Worm (Caenorhabditis elegans) whole organism, L4 larva: ENCODE results near the gene anmt-2.

Experiments
- F10B5.3 ChIP-seq: sonication (generic microtip); optimal IDR thresholded peaks from 2 replicates; lab custom pipeline; 2016; ENCODE audit warnings: mild to moderate bottlenecking, missing genetic modification characterization, missing compliant biosample characterization
- F44E2.7 ChIP-seq: fragments of 200-800 bp; sonication (Bioruptor generic); IDR thresholded peaks from 2 replicates; pipeline ENCODE4 v2.1.2; 2022; ENCODE audit warnings: missing genetic modification characterization, missing compliant biosample characterization
- T20F7.1 ChIP-seq: fragments of 200-800 bp; sonication (Bioruptor generic); optimal IDR thresholded peaks from 2 replicates; lab custom pipeline; 2018; ENCODE audit warnings: mild to moderate bottlenecking, missing genetic modification characterization, missing compliant biosample characterization
- T26A8.4 ChIP-seq: fragments of 200-800 bp; sonication (Bioruptor generic); IDR thresholded peaks from 2 replicates; pipeline ENCODE4 v1.3.6; 2022; ENCODE audit warnings: missing genetic modification characterization, missing compliant biosample characterization
- Y5F2A.4 ChIP-seq: fragments of 200-800 bp; sonication (Bioruptor generic); optimal IDR thresholded peaks from 2 replicates; lab custom pipeline; 2018; ENCODE audit warnings: mild to moderate bottlenecking, missing genetic modification characterization, missing compliant biosample characterization
- ZK337.2 ChIP-seq: fragments of 200-800 bp; sonication (Bioruptor generic); IDR thresholded peaks from 2 replicates; pipeline ENCODE4 v1.3.6; 2022; ENCODE audit warnings: missing genetic modification reagents, missing genetic modification characterization, missing compliant biosample characterization
- aha-1 ChIP-seq: fragments of 150-350 bp; peaks from one replicate; lab custom pipeline; 2014; ENCODE audit warnings: missing biosample characterization, missing genetic modification characterization
- ama-1 ChIP-seq: fragments of 150-350 bp; optimal IDR thresholded peaks from 2 replicates; lab custom pipeline; 2014; ENCODE audit warnings: inconsistent platforms, mixed read lengths
- attf-4 ChIP-seq: sonication (generic microtip); optimal IDR thresholded peaks from 3 replicates; lab custom pipeline; 2017; ENCODE audit warnings: missing biosample characterization, missing genetic modification characterization
- ceh-28 ChIP-seq: fragments of 150-350 bp; optimal IDR thresholded peaks from 2 replicates; lab custom pipeline; 2014; ENCODE audit warnings: missing biosample characterization, missing genetic modification reagents, missing genetic modification characterization
- ceh-44 ChIP-seq: fragments of 200-800 bp; sonication (Bioruptor generic); IDR thresholded peaks from 2 replicates; pipeline ENCODE4 v1.3.6; 2022; ENCODE audit warnings: missing genetic modification reagents, missing genetic modification characterization, missing compliant biosample characterization
- daf-16 ChIP-seq, 3 experiments: sonication (generic microtip); optimal IDR thresholded peaks; 2 replicates each; lab custom pipeline; 2016 to 2017; ENCODE audit warnings: missing genetic modification characterization in 3 of 3, missing genetic modification reagents in 3 of 3, mild to moderate bottlenecking in 2 of 3, missing compliant biosample characterization in 2 of 3, missing biosample characterization in 1 of 3, moderate library complexity in 1 of 3
- daf-19 ChIP-seq: fragments of 200-800 bp; sonication (Bioruptor generic); conservative IDR thresholded peaks from 2 replicates; pipeline ENCODE4 v1.3.6; 2022; ENCODE audit warnings: missing genetic modification characterization, missing compliant biosample characterization
- dmd-6 ChIP-seq: fragments of 200-800 bp; sonication (Bioruptor generic); IDR thresholded peaks from 2 replicates; pipeline ENCODE4 v1.3.6; 2022; ENCODE audit warnings: missing genetic modification reagents, missing genetic modification characterization, missing compliant biosample characterization
- duxl-1 ChIP-seq: sonication (generic microtip); optimal IDR thresholded peaks from 2 replicates; lab custom pipeline; 2016; ENCODE audit warnings: mild to moderate bottlenecking, missing genetic modification characterization, moderate library complexity, missing compliant biosample characterization; ENCODE audit not compliant: poor library complexity
- dve-1 ChIP-seq: sonication (generic microtip); optimal IDR thresholded peaks from 2 replicates; lab custom pipeline; 2017; ENCODE audit warnings: antibody characterized with exemption, mild to moderate bottlenecking, missing genetic modification characterization, missing compliant biosample characterization; ENCODE audit not compliant: insufficient read depth
- hif-1 ChIP-seq, 2 experiments: sonication (generic microtip); optimal IDR thresholded peaks; 2 replicates each; lab custom pipeline; 2016 to 2017; ENCODE audit warnings: missing compliant biosample characterization in 2 of 2, missing genetic modification characterization in 2 of 2, missing genetic modification reagents in 2 of 2, missing genotype in 2 of 2, mild to moderate bottlenecking in 1 of 2
- hlh-11 ChIP-seq: fragments of 200-800 bp; sonication (Bioruptor generic); optimal IDR thresholded peaks from 2 replicates; lab custom pipeline; 2018; ENCODE audit warnings: mild to moderate bottlenecking, missing genetic modification characterization, missing compliant biosample characterization
- lim-7 ChIP-seq: fragments of 200-800 bp; sonication (Bioruptor generic); IDR thresholded peaks from 2 replicates; pipeline ENCODE4 v1.3.6; 2022; ENCODE audit warnings: missing genetic modification characterization, missing compliant biosample characterization
- lin-15B ChIP-seq: fragments of 150-350 bp; sonication (generic microtip); optimal IDR thresholded peaks from 3 replicates; lab custom pipeline; 2014; ENCODE audit warnings: missing biosample characterization, missing genetic modification characterization
- lin-39 ChIP-seq: fragments of 150-350 bp; optimal IDR thresholded peaks from 2 replicates; lab custom pipeline; 2014; ENCODE audit warnings: missing biosample characterization, missing genetic modification reagents, missing genetic modification characterization
- lsy-2 ChIP-seq, 2 experiments: fragments of 150-350 bp in 1 of 2; sonication (generic microtip) in 1 of 2; optimal IDR thresholded peaks; 2 replicates each; lab custom pipeline; 2014 to 2017; ENCODE audit warnings: missing biosample characterization in 2 of 2, missing genetic modification characterization in 2 of 2
- madf-5 ChIP-seq, 2 experiments: fragments of 200-800 bp; sonication (Bioruptor generic); IDR thresholded peaks; 2 replicates each; pipeline ENCODE4 v1.3.6; 2022; ENCODE audit warnings: missing compliant biosample characterization in 2 of 2, missing genetic modification characterization in 2 of 2
- mdt-29 ChIP-seq: fragments of 200-800 bp; sonication (Bioruptor generic); IDR thresholded peaks from 2 replicates; pipeline ENCODE4 v1.3.6; 2022; ENCODE audit warnings: missing genetic modification reagents, missing genetic modification characterization, missing compliant biosample characterization
- mep-1 ChIP-seq: fragments of 150-350 bp; sonication (generic microtip); optimal IDR thresholded peaks from 3 replicates; lab custom pipeline; 2014; ENCODE audit warnings: missing biosample characterization, missing genetic modification characterization
- nhr-111 ChIP-seq: fragments of 200-800 bp; sonication (Bioruptor generic); optimal IDR thresholded peaks from 2 replicates; lab custom pipeline; 2018; ENCODE audit warnings: mild to moderate bottlenecking, missing genetic modification characterization, missing compliant biosample characterization
- nhr-28 ChIP-seq: fragments of 150-350 bp; optimal IDR thresholded peaks from 2 replicates; lab custom pipeline; 2014; ENCODE audit warnings: missing biosample characterization, missing genetic modification characterization
- nhr-42 ChIP-seq: fragments of 200-800 bp; sonication (Bioruptor generic); IDR thresholded peaks from 2 replicates; pipeline ENCODE4 v1.3.6; 2022; ENCODE audit warnings: missing genetic modification characterization, missing compliant biosample characterization
- nhr-48 ChIP-seq: sonication (generic microtip); optimal IDR thresholded peaks from 2 replicates; lab custom pipeline; 2016; ENCODE audit warnings: mild to moderate bottlenecking, missing genetic modification characterization, missing compliant biosample characterization
- pha-4 ChIP-seq, 2 experiments: fragments of 150-350 bp in 1 of 2; fragments of 200-800 bp in 1 of 2; sonication (Bioruptor generic) in 1 of 2; IDR thresholded peaks in 1 of 2; optimal IDR thresholded peaks in 1 of 2; 2 replicates each; pipeline versions ENCODE4 v1.3.6 to Lab custom; 2014 to 2022; ENCODE audit warnings: missing genetic modification characterization in 2 of 2, missing genetic modification reagents in 2 of 2, missing biosample characterization in 1 of 2, missing compliant biosample characterization in 1 of 2
- php-3 ChIP-seq: fragments of 200-800 bp; sonication (Bioruptor generic); IDR thresholded peaks from 2 replicates; pipeline ENCODE4 v1.3.6; 2022; ENCODE audit warnings: missing genetic modification reagents, missing genetic modification characterization, missing compliant biosample characterization
- pqm-1 ChIP-seq: sonication (generic microtip); optimal IDR thresholded peaks from 2 replicates; lab custom pipeline; 2017; ENCODE audit warnings: missing biosample characterization, missing genetic modification characterization
- rbr-2 ChIP-seq: sonication (generic microtip); optimal IDR thresholded peaks from 2 replicates; lab custom pipeline; 2016; ENCODE audit warnings: missing genotype, missing genetic modification characterization, missing compliant biosample characterization
- spr-1 ChIP-seq: sonication (generic microtip); optimal IDR thresholded peaks from 2 replicates; lab custom pipeline; 2016; ENCODE audit warnings: mild to moderate bottlenecking, missing genetic modification characterization, missing compliant biosample characterization
- spr-3 ChIP-seq: fragments of 200-800 bp; sonication (Bioruptor generic); optimal IDR thresholded peaks from 2 replicates; lab custom pipeline; 2018; ENCODE audit warnings: mild to moderate bottlenecking, missing genetic modification characterization, missing compliant biosample characterization
- tra-1 ChIP-seq: fragments of 200-800 bp; sonication (Bioruptor generic); IDR thresholded peaks from 2 replicates; pipeline ENCODE4 v1.3.6; 2022; ENCODE audit warnings: missing genetic modification reagents, missing genetic modification characterization, missing compliant biosample characterization
- unc-62 ChIP-seq, 3 experiments: fragments of 150-350 bp in 1 of 3; sonication (generic microtip); optimal IDR thresholded peaks in 2 of 3; peaks in 1 of 3; 1 replicate in 1 of 3; 2 replicates in 2 of 3; lab custom pipeline; 2014 to 2017; ENCODE audit warnings: missing biosample characterization in 3 of 3, missing genetic modification characterization in 3 of 3, missing genetic modification reagents in 3 of 3, missing genotype in 1 of 3

The anmt-2 gene

DNA sequence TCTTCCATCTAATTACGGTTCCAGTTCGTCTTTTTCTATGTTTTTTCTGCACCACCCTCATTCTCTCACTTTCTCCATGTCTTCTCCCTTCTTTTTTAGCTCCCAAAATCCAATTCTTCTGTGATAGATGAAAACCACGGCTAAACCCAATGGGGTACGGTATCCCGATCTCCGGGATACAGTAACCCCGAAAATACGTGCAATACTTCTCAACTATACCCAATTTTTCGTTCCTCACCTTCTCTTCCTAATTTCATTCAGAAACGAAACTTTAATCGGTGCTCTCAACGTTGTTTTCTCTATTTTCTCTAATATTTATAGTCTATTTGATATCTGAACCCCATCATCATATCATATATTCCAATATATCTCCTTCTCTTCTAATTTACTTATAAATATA is 33.9 kb downstream of the anmt-2 start (continued):
- TF ChIP-seq nhr-111 (peak; percentile 33), lim-7 (GFP tag; lab: Robert Waterston, UW) (peak; percentile 52; the same call in 1 of the 2 replicates), nhr-42 (0 out of 2 replicates have a peak, but pooled peaks have one; percentile 55), lin-39 (tag; lab: Kevin White, UChicago) (no peak), ZK337.2 (no peak), spr-1 (tag; lab: Kevin White, UChicago) (no peak), rbr-2 (tag; lab: Kevin White, UChicago) (peak; percentile 15), attf-4 (tag; lab: Kevin White, UChicago) (no peak), daf-19 (GFP tag; lab: Robert Waterston, UW) (peak; percentile 76), ceh-44 (GFP tag; lab: Robert Waterston, UW) (no peak), hif-1 (tag; optimal IDR thresholded peaks at IDR 0.05; lab: Kevin White, UChicago) (peak in 1 of 2 experiments; percentile 30), duxl-1 (tag; lab: Kevin White, UChicago) (no peak), lsy-2 (tag; optimal IDR thresholded peaks at IDR 0.05; lab: Kevin White, UChicago) (peak; percentile 13 to 23), mdt-29 (GFP tag; lab: Robert Waterston, UW) (0 out of 2 replicates have a peak, but pooled peaks have one; percentile 22), F10B5.3 (no peak), tra-1 (0 out of 2 replicates have a peak, but pooled peaks have one; percentile 3), php-3 (peak; percentile 42; the same call in 1 of the 2 replicates), T26A8.4 (0 out of 2 replicates have a peak, but pooled peaks have one; percentile 52), madf-5 (GFP tag; IDR thresholded peaks at IDR 0.05; lab: Robert Waterston, UW) (peak; percentile 35 to 52; a peak in 1 of 4 replicates)

DNA sequence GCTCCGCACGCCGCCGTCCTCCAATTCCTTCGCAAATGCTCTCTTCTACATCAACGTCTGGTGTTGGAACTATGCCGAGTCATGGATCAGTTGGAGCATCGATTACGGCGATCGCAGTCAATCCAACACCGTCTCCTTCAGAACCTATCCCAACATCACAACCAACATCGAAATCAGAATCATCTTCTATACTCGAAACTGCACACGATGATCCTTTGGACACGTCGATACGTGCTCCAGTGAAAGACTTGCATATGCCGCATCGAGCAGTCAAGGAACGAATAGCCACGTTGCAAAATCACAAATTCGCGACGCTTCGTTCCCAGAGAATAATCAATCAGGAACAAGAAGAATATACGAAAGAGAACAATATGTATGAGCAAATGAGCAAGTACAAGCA is 36.6 kb downstream of the anmt-2 start:
- TF ChIP-seq Y5F2A.4 (GFP tag; lab: Kevin White, UChicago) (no peak), unc-62 (GFP tag; optimal IDR thresholded peaks at IDR 0.05 in 1 of 2; lab: Kevin White, UChicago) (peak in 1 of 2 experiments; percentile 71), unc-62 (tag; optimal IDR thresholded peaks at IDR 0.05; lab: Kevin White, UChicago) (no peak)

DNA sequence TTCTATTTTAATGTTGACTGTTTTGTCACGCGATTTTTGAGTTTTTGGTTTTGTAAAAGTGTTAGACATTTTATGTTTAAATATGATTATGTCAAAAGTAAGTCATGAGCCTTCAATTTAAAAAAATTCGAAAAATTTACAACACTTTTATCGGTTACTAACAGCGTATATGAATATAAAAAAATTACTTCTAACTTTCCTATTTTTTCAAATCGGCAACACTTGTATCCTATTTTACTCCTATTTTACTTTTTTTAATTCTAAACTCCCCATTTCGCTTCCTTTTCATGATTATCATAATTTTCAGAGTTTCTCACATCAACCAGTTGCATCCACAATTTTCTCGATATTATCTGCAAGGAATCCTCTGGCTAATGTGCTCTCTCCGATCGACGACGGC is 39.2 kb downstream of the anmt-2 start, which contains the start of gene kin-18:
Gene kin-18, plus strand, starts transcription at position 301 of the 400 bp plus-strand sequence.
- TF ChIP-seq aha-1 (tag; lab: Kevin White, UChicago) (peak; percentile 21), F44E2.7 (no peak)
- TF ChIP-seq, all 104 proteins: peak for 1

DNA sequence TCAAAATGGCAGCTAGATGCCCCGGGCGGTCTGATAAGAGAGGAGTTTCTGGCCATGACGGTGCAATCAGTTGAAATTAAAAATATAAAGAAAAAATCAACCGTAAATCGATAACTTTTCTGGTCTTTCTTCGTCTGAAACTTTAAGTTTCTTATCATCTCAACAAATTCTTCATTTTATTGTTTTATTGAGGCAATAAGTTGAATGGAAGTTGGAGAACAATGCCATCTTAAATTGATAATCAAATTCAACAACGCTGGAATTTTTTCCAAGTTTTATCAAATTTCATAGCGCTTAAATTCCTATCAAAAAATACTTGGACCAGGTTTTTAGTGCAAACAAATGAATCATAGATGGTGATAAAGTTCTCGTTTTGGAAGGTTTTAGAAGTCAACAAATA is 40.6 kb downstream of the anmt-2 start:
- TF ChIP-seq nhr-48: peak; percentile 24
- TF ChIP-seq T20F7.1 (GFP tag; lab: Kevin White, UChicago): peak; percentile 7
- TF ChIP-seq daf-16 (GFP tag; optimal IDR thresholded peaks at IDR 0.05; lab: Kevin White, UChicago): no peak
- TF ChIP-seq daf-16 (tag; optimal IDR thresholded peaks at IDR 0.05; lab: Kevin White, UChicago): peak; percentile 53
- peak in 1 of 2 experiments; percentile 20 for TF ChIP-seq lsy-2 (tag; optimal IDR thresholded peaks at IDR 0.05; lab: Kevin White, UChicago)
- peak; percentile 40 for TF ChIP-seq nhr-28
- TF ChIP-seq mep-1 (tag; lab: Kevin White, UChicago): peak; percentile 55
- peak; percentile 96 for TF ChIP-seq php-3
- peak; percentile 52 for TF ChIP-seq dve-1
- peak; percentile 10 for TF ChIP-seq hlh-11
- TF ChIP-seq ceh-28 (tag; lab: Kevin White, UChicago): no peak
- TF ChIP-seq tra-1: peak; percentile 30; the same call in 1 of the 2 replicates
- no peak for TF ChIP-seq ama-1
- peak; percentile 56 for TF ChIP-seq dmd-6 (GFP tag; lab: Robert Waterston, UW)
- 0 out of 2 replicates have a peak, but pooled peaks have one; percentile 16 for TF ChIP-seq pha-4 (GFP tag; IDR thresholded peaks at IDR 0.05; lab: Robert Waterston, UW)
- TF ChIP-seq pha-4 (tag; optimal IDR thresholded peaks at IDR 0.05; lab: Kevin White, UChicago): no peak
- peak; percentile 96 for TF ChIP-seq pqm-1 (tag; lab: Kevin White, UChicago)
- no peak for TF ChIP-seq lin-15B (tag; lab: Kevin White, UChicago)
- TF ChIP-seq spr-3 (GFP tag; lab: Kevin White, UChicago): no peak
